Fruit fly (Drosophila melanogaster) whole organism, embryonic: ENCODE results near the gene CG12017.

ENCODE experiments used
- ATbp ChIP-seq: fragments of 200-800 bp; sonication (Bioruptor generic); optimal IDR thresholded peaks from 2 replicates; lab custom pipeline; 2017; ENCODE audit warnings: missing biosample characterization, mild to moderate bottlenecking, missing genetic modification characterization, missing genetic modification reagents
- Adf1 ChIP-seq: fragments of 200-800 bp; sonication (Bioruptor generic); IDR thresholded peaks from 2 replicates; pipeline ENCODE4 v1.3.6; 2022; ENCODE audit warnings: missing biosample characterization, missing genetic modification characterization
- B-H2 ChIP-seq: fragments of 200-800 bp; sonication (Bioruptor generic); optimal IDR thresholded peaks from 2 replicates; lab custom pipeline; 2018; ENCODE audit warnings: missing biosample characterization, mild to moderate bottlenecking, missing genetic modification characterization
- Bgb ChIP-seq: fragments of 200-800 bp; sonication (Bioruptor generic); IDR thresholded peaks from 2 replicates; pipeline ENCODE4 v1.3.6; 2022; ENCODE audit warnings: missing biosample characterization, missing genetic modification characterization; ENCODE audit not compliant: partially characterized antibody
- BtbVII ChIP-seq: fragments of 200-800 bp; sonication (Bioruptor generic); optimal IDR thresholded peaks from 3 replicates; lab custom pipeline; 2017; ENCODE audit warnings: missing biosample characterization, mild to moderate bottlenecking, missing genetic modification characterization
- Bteb2 ChIP-seq: fragments of 200-800 bp; sonication (Bioruptor generic); optimal IDR thresholded peaks from 2 replicates; lab custom pipeline; 2016; ENCODE audit warnings: missing biosample characterization, missing genetic modification characterization
- CG10979 ChIP-seq: fragments of 200-800 bp; sonication (Bioruptor generic); optimal IDR thresholded peaks from 2 replicates; lab custom pipeline; 2018; ENCODE audit warnings: missing biosample characterization, mild to moderate bottlenecking, missing genetic modification characterization, moderate library complexity
- CG11085 ChIP-seq: fragments of 200-800 bp; sonication (Bioruptor generic); IDR thresholded peaks from 2 replicates; pipeline ENCODE4 v1.3.6; 2022; ENCODE audit warnings: missing biosample characterization, missing genetic modification characterization
- CG11093 ChIP-seq: fragments of 200-800 bp; sonication (Bioruptor generic); IDR thresholded peaks from 3 replicates; pipeline ENCODE4 v1.3.6; 2022; ENCODE audit warnings: missing biosample characterization, missing genetic modification characterization
- CG12155 ChIP-seq: fragments of 200-800 bp; sonication (Bioruptor generic); optimal IDR thresholded peaks from 3 replicates; lab custom pipeline; 2016; ENCODE audit warnings: missing biosample characterization, missing genetic modification characterization
- CG1603 ChIP-seq: fragments of 200-800 bp; sonication (Bioruptor generic); optimal IDR thresholded peaks from 2 replicates; lab custom pipeline; 2019; ENCODE audit warnings: missing biosample characterization, mild to moderate bottlenecking, missing genetic modification characterization, moderate library complexity
- CG3726 ChIP-seq: fragments of 200-800 bp; sonication (Bioruptor generic); IDR thresholded peaks from 3 replicates; pipeline ENCODE4, ENCODE4 v1.3.6; 2022; ENCODE audit warnings: missing biosample characterization, missing genetic modification characterization
- CG6272 ChIP-seq: fragments of 200-800 bp; sonication (Bioruptor generic); IDR thresholded peaks from 2 replicates; pipeline ENCODE4 v1.3.6; 2022; ENCODE audit warnings: missing biosample characterization, missing genetic modification characterization
- CG7271 ChIP-seq: fragments of 200-800 bp; sonication (Bioruptor generic); optimal IDR thresholded peaks from 2 replicates; lab custom pipeline; 2018; ENCODE audit warnings: missing biosample characterization, mild to moderate bottlenecking, missing genetic modification characterization, moderate library complexity
- CG8089 ChIP-seq: fragments of 200-800 bp; sonication (Bioruptor generic); optimal IDR thresholded peaks from 3 replicates; lab custom pipeline; 2016; ENCODE audit warnings: missing biosample characterization, missing genetic modification characterization
- CG8281 ChIP-seq: fragments of 200-800 bp; sonication (Bioruptor generic); optimal IDR thresholded peaks from 2 replicates; lab custom pipeline; 2018; ENCODE audit warnings: missing biosample characterization, mild to moderate bottlenecking, missing genetic modification characterization, moderate library complexity
- CkIIα-i1 ChIP-seq: fragments of 200-800 bp; sonication (Bioruptor generic); IDR thresholded peaks from 2 replicates; pipeline ENCODE4 v1.3.6; 2022; ENCODE audit warnings: missing biosample characterization, missing genetic modification characterization
- Dip3 ChIP-seq: fragments of 200-800 bp; sonication (Bioruptor generic); optimal IDR thresholded peaks from 3 replicates; lab custom pipeline; 2016; ENCODE audit warnings: missing biosample characterization, missing genetic modification characterization
- Doc2 ChIP-seq: fragments of 200-800 bp; sonication (Bioruptor generic); IDR thresholded peaks from 2 replicates; pipeline ENCODE4 v1.3.6; 2022; ENCODE audit warnings: missing biosample characterization, missing genetic modification characterization
- HHEX ChIP-seq: fragments of 200-800 bp; sonication (Bioruptor generic); optimal IDR thresholded peaks from 3 replicates; lab custom pipeline; 2017; ENCODE audit warnings: missing biosample characterization, mild to moderate bottlenecking, missing genetic modification characterization, missing genetic modification reagents
- HmgZ ChIP-seq: fragments of 200-800 bp; sonication (Bioruptor generic); optimal IDR thresholded peaks from 2 replicates; lab custom pipeline; 2018; ENCODE audit warnings: missing biosample characterization, mild to moderate bottlenecking, missing genetic modification characterization
- Lpt ChIP-seq: fragments of >200 bp; optimal IDR thresholded peaks from 2 replicates; lab custom pipeline; 2018; ENCODE audit warnings: missing biosample characterization, missing genetic modification characterization
- MESR4 ChIP-seq: fragments of 200-800 bp; sonication (Bioruptor generic); optimal IDR thresholded peaks from 2 replicates; lab custom pipeline; 2018; ENCODE audit warnings: missing biosample characterization, mild to moderate bottlenecking, missing genetic modification characterization, moderate library complexity
- Myb ChIP-seq: fragments of 200-800 bp; sonication (Bioruptor generic); optimal IDR thresholded peaks from 2 replicates; lab custom pipeline; 2016; ENCODE audit warnings: missing biosample characterization, missing genetic modification characterization
- NK7.1 ChIP-seq: fragments of 200-800 bp; sonication (Bioruptor generic); optimal IDR thresholded peaks from 3 replicates; lab custom pipeline; 2016; ENCODE audit warnings: missing biosample characterization, missing genetic modification characterization
- Pdp1 ChIP-seq, 2 experiments: fragments of 200-800 bp; sonication (Bioruptor generic); optimal IDR thresholded peaks; 3 replicates each; lab custom pipeline; 2016; ENCODE audit warnings: missing biosample characterization in 2 of 2, missing genetic modification characterization in 2 of 2, mild to moderate bottlenecking in 1 of 2, moderate library complexity in 1 of 2
- Ptx1 ChIP-seq: fragments of 200-800 bp; sonication (Bioruptor generic); IDR thresholded peaks from 2 replicates; pipeline ENCODE4 v1.3.6; 2022; ENCODE audit warnings: missing biosample characterization, missing genetic modification characterization
- Sin3A ChIP-seq: fragments of >200 bp; optimal IDR thresholded peaks from 2 replicates; lab custom pipeline; 2018
- Spps ChIP-seq: fragments of 200-800 bp; sonication (Bioruptor generic); optimal IDR thresholded peaks from 2 replicates; lab custom pipeline; 2018; ENCODE audit warnings: missing biosample characterization, mild to moderate bottlenecking, missing genetic modification characterization
- Trl ChIP-seq, 3 experiments: fragments of >200 bp in 2 of 3; fragments of 200-800 bp in 1 of 3; sonication (Bioruptor generic) in 1 of 3; optimal IDR thresholded peaks; 2 replicates in 1 of 3; 3 replicates in 2 of 3; lab custom pipeline; 2016 to 2017; ENCODE audit warnings: missing biosample characterization in 1 of 3, missing genetic modification characterization in 1 of 3
- dpn ChIP-seq, 2 experiments: fragments of 200-800 bp; sonication (Bioruptor generic); optimal IDR thresholded peaks; 3 replicates each; lab custom pipeline; 2016; ENCODE audit warnings: missing biosample characterization in 2 of 2, missing genetic modification characterization in 2 of 2
- fd3F ChIP-seq: fragments of 200-800 bp; sonication (Bioruptor generic); optimal IDR thresholded peaks from 2 replicates; lab custom pipeline; 2018; ENCODE audit warnings: missing biosample characterization, mild to moderate bottlenecking, missing genetic modification characterization, moderate library complexity
- fd64A ChIP-seq: fragments of 200-800 bp; sonication (Bioruptor generic); optimal IDR thresholded peaks from 3 replicates; lab custom pipeline; 2018; ENCODE audit warnings: missing biosample characterization, mild to moderate bottlenecking, missing genetic modification characterization
- jigr1 ChIP-seq: fragments of 200-800 bp; sonication (Bioruptor generic); IDR thresholded peaks from 3 replicates; pipeline ENCODE4 v1.3.6; 2022; ENCODE audit warnings: missing biosample characterization, missing genetic modification characterization
- jing ChIP-seq: fragments of 200-800 bp; sonication (Bioruptor generic); optimal IDR thresholded peaks from 2 replicates; lab custom pipeline; 2018; ENCODE audit warnings: missing biosample characterization, mild to moderate bottlenecking, missing genetic modification characterization
- kay ChIP-seq: fragments of 200-800 bp; sonication (Bioruptor generic); optimal IDR thresholded peaks from 2 replicates; lab custom pipeline; 2016; ENCODE audit warnings: missing biosample characterization, missing genetic modification characterization
- lilli ChIP-seq: fragments of 200-800 bp; sonication (Bioruptor generic); optimal IDR thresholded peaks from 3 replicates; lab custom pipeline; 2016; ENCODE audit warnings: missing biosample characterization, missing genetic modification characterization
- mam ChIP-seq: fragments of 200-800 bp; sonication (Bioruptor generic); optimal IDR thresholded peaks from 3 replicates; lab custom pipeline; 2016; ENCODE audit warnings: missing biosample characterization, missing genetic modification characterization
- nau ChIP-seq: fragments of 200-800 bp; sonication (Bioruptor generic); optimal IDR thresholded peaks from 3 replicates; lab custom pipeline; 2017; ENCODE audit warnings: missing biosample characterization, mild to moderate bottlenecking, missing genetic modification characterization, missing genetic modification reagents
- odd ChIP-seq: fragments of 200-800 bp; sonication (Bioruptor generic); optimal IDR thresholded peaks from 2 replicates; lab custom pipeline; 2017; ENCODE audit warnings: missing biosample characterization, mild to moderate bottlenecking, missing genetic modification characterization
- org-1 ChIP-seq: fragments of 200-800 bp; sonication (Bioruptor generic); optimal IDR thresholded peaks from 2 replicates; lab custom pipeline; 2017; ENCODE audit warnings: missing biosample characterization, missing genetic modification characterization
- pb ChIP-seq: fragments of 200-800 bp; sonication (Bioruptor generic); optimal IDR thresholded peaks from 3 replicates; lab custom pipeline; 2016; ENCODE audit warnings: missing biosample characterization, missing genetic modification characterization
- repo ChIP-seq: fragments of 200-800 bp; sonication (Bioruptor generic); optimal IDR thresholded peaks from 2 replicates; lab custom pipeline; 2016; ENCODE audit warnings: missing biosample characterization, missing genetic modification characterization
- scrt ChIP-seq: fragments of 200-800 bp; sonication (Bioruptor generic); optimal IDR thresholded peaks from 2 replicates; lab custom pipeline; 2018; ENCODE audit warnings: missing biosample characterization, mild to moderate bottlenecking, missing genetic modification characterization, moderate library complexity
- sd ChIP-seq: fragments of 200-800 bp; sonication (Bioruptor generic); optimal IDR thresholded peaks from 3 replicates; lab custom pipeline; 2018; ENCODE audit warnings: missing biosample characterization, mild to moderate bottlenecking, missing genetic modification characterization, moderate library complexity
- sqz ChIP-seq: fragments of 200-800 bp; sonication (Bioruptor generic); optimal IDR thresholded peaks from 3 replicates; lab custom pipeline; 2018; ENCODE audit warnings: missing biosample characterization, mild to moderate bottlenecking, missing genetic modification characterization
- tin ChIP-seq: fragments of 200-800 bp; sonication (Bioruptor generic); optimal IDR thresholded peaks from 3 replicates; lab custom pipeline; 2016; ENCODE audit warnings: missing biosample characterization, missing genetic modification characterization
- vvl ChIP-seq: fragments of 200-800 bp; sonication (Bioruptor generic); IDR thresholded peaks from 2 replicates; pipeline ENCODE4 v1.3.6; 2022; ENCODE audit warnings: missing biosample characterization, missing genetic modification characterization
- wor ChIP-seq: fragments of 200-800 bp; sonication (Bioruptor generic); IDR thresholded peaks from 2 replicates; pipeline ENCODE4 v1.3.6; 2022; ENCODE audit warnings: missing biosample characterization, missing genetic modification characterization
- zf30C ChIP-seq: fragments of 200-800 bp; sonication (Bioruptor generic); optimal IDR thresholded peaks from 3 replicates; lab custom pipeline; 2018; ENCODE audit warnings: missing biosample characterization, mild to moderate bottlenecking, missing genetic modification characterization
- zfh2 ChIP-seq: fragments of 200-800 bp; sonication (Bioruptor generic); optimal IDR thresholded peaks from 2 replicates; lab custom pipeline; 2016; ENCODE audit warnings: missing biosample characterization, missing genetic modification characterization

Gene CG12017

dm6 chr3L:3288414-3288813, 8.4 kb downstream of the CG12017 start (continued):
- TF ChIP-seq CG10979 (peak; percentile 36), nau (GFP tag; lab: Kevin White, UChicago) (no peak), Pdp1 (GFP tag; optimal IDR thresholded peaks at IDR 0.05; lab: Kevin White, UChicago) (no peak), lilli (GFP tag; lab: Kevin White, UChicago) (no peak), Bteb2 (GFP tag; lab: Kevin White, UChicago) (no peak), Sin3A (lab: Kevin White, UChicago) (no peak), Spps (tag; lab: Kevin White, UChicago) (no peak), Bgb (GFP tag; lab: Robert Waterston, UW) (0 out of 2 replicates have a peak, but pooled peaks have one; percentile 33), HmgZ (tag; lab: Kevin White, UChicago) (no peak), B-H2 (GFP tag; lab: Kevin White, UChicago) (no peak), HHEX (GFP tag; lab: Kevin White, UChicago) (peak; percentile 4), dpn (GFP tag; optimal IDR thresholded peaks at IDR 0.05; lab: Kevin White, UChicago) (no peak), Lpt (GFP tag; lab: Kevin White, UChicago) (no peak), Doc2 (GFP tag; lab: Robert Waterston, UW) (no peak), Trl (optimal IDR thresholded peaks at IDR 0.05; lab: Kevin White, UChicago) (no peak), Trl (GFP tag; optimal IDR thresholded peaks at IDR 0.05; lab: Kevin White, UChicago) (no peak), zf30C (no peak), BtbVII (GFP tag; lab: Kevin White, UChicago) (no peak), org-1 (no peak), fd3F (no peak), sqz (GFP tag; lab: Kevin White, UChicago) (no peak), zfh2 (GFP tag; lab: Kevin White, UChicago) (no peak), NK7.1 (GFP tag; lab: Kevin White, UChicago) (no peak), repo (no peak), CG6272 (GFP tag; lab: Robert Waterston, UW) (no peak), tin (peak; percentile 60), CG1603 (tag; lab: Kevin White, UChicago) (no peak), Ptx1 (GFP tag; lab: Robert Waterston, UW) (peak; percentile 60), CG8089 (GFP tag; lab: Kevin White, UChicago) (no peak), CG8281 (no peak), sd (tag; lab: Kevin White, UChicago) (no peak), CkIIα-i1 (GFP tag; lab: Robert Waterston, UW) (no peak), CG12155 (GFP tag; lab: Kevin White, UChicago) (no peak), jing (GFP tag; lab: Kevin White, UChicago) (no peak), mam (GFP tag; lab: Kevin White, UChicago) (no peak), scrt (GFP tag; lab: Kevin White, UChicago) (no peak), pb (GFP tag; lab: Kevin White, UChicago) (no peak), MESR4 (GFP tag; lab: Kevin White, UChicago) (no peak), CG3726 (0 out of 3 replicates have a peak, but pooled peaks have one; percentile 43), Myb (no peak), CG7271 (tag; lab: Kevin White, UChicago) (no peak), kay (no peak), Adf1 (GFP tag; lab: Robert Waterston, UW) (no peak), CG11085 (GFP tag; lab: Robert Waterston, UW) (0 out of 2 replicates have a peak, but pooled peaks have one; percentile 44), vvl (GFP tag; lab: Robert Waterston, UW) (peak; percentile 22; the same call in 1 of the 2 replicates), Dip3 (GFP tag; lab: Kevin White, UChicago) (no peak), odd (GFP tag; lab: Kevin White, UChicago) (no peak), jigr1 (no peak), fd64A (no peak), ATbp (no peak), wor (GFP tag; lab: Robert Waterston, UW) (no peak), CG11093 (GFP tag; lab: Robert Waterston, UW) (no peak)
